Fruit fly (Drosophila melanogaster): Measurements from ENCODE around the gene Exo84.

Exo84 gene

DNA sequence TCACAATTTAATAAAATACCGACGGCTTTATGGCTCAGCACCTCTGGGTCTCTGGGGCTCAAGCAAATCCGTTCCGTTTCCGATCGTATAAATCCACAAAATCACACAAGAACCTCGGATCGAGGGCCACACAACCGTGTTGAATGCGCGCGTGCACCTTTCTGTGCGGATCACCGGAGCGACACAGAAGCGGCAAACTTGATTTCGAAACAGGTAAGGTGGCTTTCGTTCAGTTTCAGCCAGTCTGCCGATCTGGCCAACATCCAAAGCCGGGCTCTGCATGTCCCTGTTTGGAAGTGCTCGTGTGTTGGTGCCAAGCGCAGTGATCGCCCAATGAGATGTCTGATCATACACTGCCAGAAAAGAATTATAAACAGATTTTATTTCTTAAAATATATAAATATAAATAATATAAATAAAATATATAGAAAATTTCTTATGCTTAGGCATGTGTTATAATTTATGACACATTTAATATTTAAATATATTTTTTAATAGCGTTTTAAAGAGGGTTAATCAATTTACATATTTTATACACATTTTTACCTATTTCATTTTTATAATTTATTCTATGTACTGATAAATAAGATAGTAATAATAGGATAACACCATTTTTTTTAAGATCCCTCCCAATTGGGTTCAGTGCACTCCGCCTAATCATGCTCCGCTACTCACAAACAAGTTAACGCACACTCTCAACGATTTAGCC lies 46.6 kb upstream of the Exo84 start, which contains the start of gene dysf (continued):
- TF ChIP-seq h (optimal IDR thresholded peaks at IDR 0.05), result no peak
- peak; percentile 94 for TF ChIP-seq CG17361 (GFP tag; IDR thresholded peaks at IDR 0.05)
- no peak for TF ChIP-seq oc (tag; optimal IDR thresholded peaks at IDR 0.05)
- TF ChIP-seq CG13894 (tag; optimal IDR thresholded peaks at IDR 0.05), result no peak
- TF ChIP-seq Asciz (GFP tag; optimal IDR thresholded peaks at IDR 0.05), result peak; percentile 35
- TF ChIP-seq phol (tag; optimal IDR thresholded peaks at IDR 0.05), result peak; percentile 83
- TF ChIP-seq Bgb (GFP tag; IDR thresholded peaks at IDR 0.05; ENCODE audit: partially characterized antibody), result no peak
- TF ChIP-seq Abd-B (GFP tag; optimal IDR thresholded peaks at IDR 0.05), result peak; percentile 53
- peak; percentile 18; the same call in 1 of the 2 replicates for TF ChIP-seq CG11085 (GFP tag; IDR thresholded peaks at IDR 0.05)
- no peak for TF ChIP-seq trh (GFP tag; optimal IDR thresholded peaks at IDR 0.05)
- no peak for TF ChIP-seq seq (GFP tag; IDR thresholded peaks at IDR 0.05)
- peak; percentile 55 for TF ChIP-seq CG1233 (GFP tag; optimal IDR thresholded peaks at IDR 0.05)
- peak; percentile 76 for TF ChIP-seq Oli (tag; optimal IDR thresholded peaks at IDR 0.05)
- no peak for TF ChIP-seq MBD-R2 (GFP tag; IDR thresholded peaks at IDR 0.05)
- TF ChIP-seq bab2 (GFP tag; optimal IDR thresholded peaks at IDR 0.05), result no peak
- TF ChIP-seq pho (GFP tag; optimal IDR thresholded peaks at IDR 0.05), result no peak
- TF ChIP-seq Dfd (GFP tag; optimal IDR thresholded peaks at IDR 0.05), result no peak
- TF ChIP-seq tio (GFP tag; optimal IDR thresholded peaks at IDR 0.05), result peak; percentile 22
- no peak for TF ChIP-seq CG13624 (GFP tag; optimal IDR thresholded peaks at IDR 0.05)
- no peak for TF ChIP-seq CG31224 (GFP tag; IDR thresholded peaks at IDR 0.05)
- peak; percentile 46 for TF ChIP-seq CG9932 (GFP tag; IDR thresholded peaks at IDR 0.05)
- TF ChIP-seq D19A (tag; optimal IDR thresholded peaks at IDR 0.05), result peak; percentile 75
- peak; percentile 88 for TF ChIP-seq CG9727 (GFP tag; optimal IDR thresholded peaks at IDR 0.05)
- no peak for TF ChIP-seq CG2129 (GFP tag; IDR thresholded peaks at IDR 0.05; ENCODE audit: partially characterized antibody)
- no peak for TF ChIP-seq Mrtf (GFP tag; IDR thresholded peaks at IDR 0.05)
- peak; percentile 46; the same call in 1 of the 2 replicates for TF ChIP-seq CG3847 (GFP tag; IDR thresholded peaks at IDR 0.05)
- peak; percentile 22; the same call in 1 of the 2 replicates for TF ChIP-seq peb (GFP tag; IDR thresholded peaks at IDR 0.05)
- no peak for TF ChIP-seq CG15073 (GFP tag; optimal IDR thresholded peaks at IDR 0.05)
- no peak for TF ChIP-seq Nf-YB (GFP tag; optimal IDR thresholded peaks at IDR 0.05)
- no peak for TF ChIP-seq stwl (tag; optimal IDR thresholded peaks at IDR 0.05)
- peak; percentile 52 for TF ChIP-seq CG3281 (GFP tag; optimal IDR thresholded peaks at IDR 0.05)
- peak; percentile 76 for TF ChIP-seq Ssrp (tag; optimal IDR thresholded peaks at IDR 0.05)
- peak; percentile 23 for TF ChIP-seq scrt (GFP tag; optimal IDR thresholded peaks at IDR 0.05)
- TF ChIP-seq ttk (GFP tag; IDR thresholded peaks at IDR 0.05), result peak; percentile 67
- TF ChIP-seq dmrt99B (tag; optimal IDR thresholded peaks at IDR 0.05), result peak; percentile 79
- no peak for TF ChIP-seq fd3F (GFP tag; optimal IDR thresholded peaks at IDR 0.05)
- TF ChIP-seq Gsc (GFP tag; IDR thresholded peaks at IDR 0.05), result no peak
- TF ChIP-seq CG4820 (GFP tag; optimal IDR thresholded peaks at IDR 0.05), result peak; percentile 50
- peak; percentile 68; the same call in 2 of the 3 replicates for TF ChIP-seq row (GFP tag; IDR thresholded peaks at IDR 0.05)
- TF ChIP-seq CG7928 (GFP tag; optimal IDR thresholded peaks at IDR 0.05), result no peak
- TF ChIP-seq Ptx1 (GFP tag; IDR thresholded peaks at IDR 0.05), result peak; percentile 63; the same call in 1 of the 2 replicates
- TF ChIP-seq btn (GFP tag; optimal IDR thresholded peaks at IDR 0.05), result no peak
- peak; percentile 18; the same call in 1 of the 2 replicates for TF ChIP-seq klu (GFP tag; IDR thresholded peaks at IDR 0.05)
- TF ChIP-seq ro (GFP tag; IDR thresholded peaks at IDR 0.05), result peak; percentile 23; the same call in 1 of the 2 replicates
- peak; percentile 43 for TF ChIP-seq Usf (GFP tag; optimal IDR thresholded peaks at IDR 0.05)
- TF ChIP-seq ara (GFP tag; IDR thresholded peaks at IDR 0.05), result peak; percentile 40; the same call in 1 of the 2 replicates
- TF ChIP-seq CG33557 (GFP tag; optimal IDR thresholded peaks at IDR 0.05), result peak; percentile 82
- peak; percentile 31 for TF ChIP-seq lab (GFP tag; optimal IDR thresholded peaks at IDR 0.05)
- TF ChIP-seq NK7.1 (GFP tag; optimal IDR thresholded peaks at IDR 0.05), result no peak
- TF ChIP-seq Dek (tag; optimal IDR thresholded peaks at IDR 0.05), result peak; percentile 8

Data from whole organism, embryonic.